Fruit fly (Drosophila melanogaster) whole organism, embryonic: ENCODE measurements around the gene Spn100A.

Experiments
- Abd-B ChIP-seq: fragments of 200-800 bp; sonication (Bioruptor generic); optimal IDR thresholded peaks from 2 replicates; lab custom pipeline; 2018; ENCODE audit warnings: missing biosample characterization, mild to moderate bottlenecking, missing genetic modification characterization, moderate library complexity
- Awh ChIP-seq: fragments of 200-800 bp; sonication (Bioruptor generic); IDR thresholded peaks from 2 replicates; pipeline ENCODE4, ENCODE4 v1.3.6; 2022; ENCODE audit warnings: missing biosample characterization, missing genetic modification characterization
- Blimp-1 ChIP-seq: fragments of 200-800 bp; sonication (Bioruptor generic); optimal IDR thresholded peaks from 3 replicates; lab custom pipeline; 2018; ENCODE audit warnings: missing biosample characterization, missing genetic modification characterization, mild to moderate bottlenecking, moderate library complexity, missing genetic modification reagents
- CG12219 ChIP-seq: fragments of 200-800 bp; sonication (Bioruptor generic); optimal IDR thresholded peaks from 3 replicates; lab custom pipeline; 2018; ENCODE audit warnings: missing biosample characterization, mild to moderate bottlenecking, missing genetic modification characterization
- CG12391 ChIP-seq: fragments of 200-800 bp; sonication (Bioruptor generic); optimal IDR thresholded peaks from 3 replicates; lab custom pipeline; 2018; ENCODE audit warnings: missing biosample characterization, mild to moderate bottlenecking, missing genetic modification characterization, moderate library complexity
- CG12769 ChIP-seq: fragments of 200-800 bp; sonication (Bioruptor generic); optimal IDR thresholded peaks from 2 replicates; lab custom pipeline; 2019; ENCODE audit warnings: missing biosample characterization, mild to moderate bottlenecking, missing genetic modification characterization, moderate library complexity
- CG13424 ChIP-seq: fragments of 200-800 bp; sonication (Bioruptor generic); optimal IDR thresholded peaks from 2 replicates; lab custom pipeline; 2019; ENCODE audit warnings: missing biosample characterization, mild to moderate bottlenecking, missing genetic modification characterization, moderate library complexity
- CG14050 ChIP-seq: fragments of 200-800 bp; sonication (Bioruptor generic); IDR thresholded peaks from 3 replicates; pipeline ENCODE4 v1.3.6; 2022; ENCODE audit warnings: missing biosample characterization, missing genetic modification characterization
- CG14710 ChIP-seq: fragments of 200-800 bp; sonication (Bioruptor generic); optimal IDR thresholded peaks from 3 replicates; lab custom pipeline; 2019; ENCODE audit warnings: missing biosample characterization, mild to moderate bottlenecking, missing genetic modification characterization, moderate library complexity
- CG17328 ChIP-seq: fragments of 200-800 bp; sonication (Bioruptor generic); IDR thresholded peaks from 2 replicates; pipeline ENCODE4 v1.3.6; 2022; ENCODE audit warnings: missing biosample characterization, missing genetic modification characterization
- CG17359 ChIP-seq: fragments of 200-800 bp; sonication (Bioruptor generic); optimal IDR thresholded peaks from 3 replicates; lab custom pipeline; 2018; ENCODE audit warnings: missing biosample characterization, mild to moderate bottlenecking, missing genetic modification characterization, moderate library complexity
- CG30020 ChIP-seq: fragments of 200-800 bp; optimal IDR thresholded peaks from 2 replicates; lab custom pipeline; 2019; ENCODE audit warnings: missing biosample characterization, mild to moderate bottlenecking, missing genetic modification characterization, moderate library complexity
- CG3407 ChIP-seq: fragments of 200-800 bp; sonication (Bioruptor generic); optimal IDR thresholded peaks from 2 replicates; lab custom pipeline; 2018; ENCODE audit warnings: missing biosample characterization, mild to moderate bottlenecking, missing genetic modification characterization
- CG7786 ChIP-seq: fragments of 200-800 bp; sonication (Bioruptor generic); optimal IDR thresholded peaks from 2 replicates; lab custom pipeline; 2016; ENCODE audit warnings: missing biosample characterization, missing genetic modification characterization
- CG7839 ChIP-seq: fragments of 200-800 bp; sonication (Bioruptor generic); optimal IDR thresholded peaks from 3 replicates; lab custom pipeline; 2018; ENCODE audit warnings: missing biosample characterization, mild to moderate bottlenecking, missing genetic modification characterization, moderate library complexity
- CG8290 ChIP-seq, 3 experiments: fragments of 200-800 bp; sonication (Bioruptor generic); optimal IDR thresholded peaks; 2 replicates each; lab custom pipeline; 2016 to 2019; ENCODE audit warnings: missing biosample characterization in 3 of 3, missing genetic modification characterization in 3 of 3, mild to moderate bottlenecking in 2 of 3, moderate library complexity in 1 of 3
- CG8765 ChIP-seq: fragments of 200-800 bp; sonication (Bioruptor generic); IDR thresholded peaks from 2 replicates; pipeline ENCODE4 v1.3.6; 2022; ENCODE audit warnings: missing biosample characterization, missing genetic modification characterization
- CG9727 ChIP-seq: fragments of 200-800 bp; sonication (Bioruptor generic); optimal IDR thresholded peaks from 3 replicates; lab custom pipeline; 2017; ENCODE audit warnings: missing biosample characterization, mild to moderate bottlenecking, missing genetic modification characterization
- CTCF ChIP-seq: fragments of 200-800 bp; sonication (Bioruptor generic); optimal IDR thresholded peaks from 2 replicates; lab custom pipeline; 2017; ENCODE audit warnings: missing biosample characterization, mild to moderate bottlenecking, missing genetic modification characterization, moderate library complexity
- D19A ChIP-seq: fragments of 200-800 bp; optimal IDR thresholded peaks from 3 replicates; lab custom pipeline; 2019; ENCODE audit warnings: missing biosample characterization, mild to moderate bottlenecking, missing genetic modification characterization, moderate library complexity
- Gug ChIP-seq: fragments of 200-800 bp; sonication (Bioruptor generic); IDR thresholded peaks from 4 replicates; pipeline ENCODE4 v1.3.6; 2022; ENCODE audit warnings: missing biosample characterization, missing genetic modification characterization
- HLH3B ChIP-seq: fragments of 200-800 bp; sonication (Bioruptor generic); IDR thresholded peaks from 2 replicates; pipeline ENCODE4 v1.3.6; 2022; ENCODE audit warnings: missing biosample characterization, missing genetic modification characterization
- HLHmδ ChIP-seq: fragments of 200-800 bp; sonication (Bioruptor generic); optimal IDR thresholded peaks from 2 replicates; lab custom pipeline; 2018; ENCODE audit warnings: missing biosample characterization, mild to moderate bottlenecking, missing genetic modification characterization, moderate library complexity
- Jarid2 ChIP-seq: fragments of 200-800 bp; sonication (Bioruptor generic); optimal IDR thresholded peaks from 3 replicates; lab custom pipeline; 2017; ENCODE audit warnings: mild to moderate bottlenecking, missing biosample characterization, missing genetic modification reagents, missing genetic modification characterization
- Nf-YC ChIP-seq: fragments of 200-800 bp; optimal IDR thresholded peaks from 3 replicates; lab custom pipeline; 2019; ENCODE audit warnings: missing biosample characterization, mild to moderate bottlenecking, missing genetic modification characterization, moderate library complexity
- Opbp ChIP-seq: fragments of 200-800 bp; sonication (Bioruptor generic); IDR thresholded peaks from 3 replicates; pipeline ENCODE4 v1.3.6; 2022; ENCODE audit warnings: missing biosample characterization, missing genetic modification characterization; ENCODE audit not compliant: partially characterized antibody
- Sox102F ChIP-seq: fragments of 200-800 bp; sonication (Bioruptor generic); optimal IDR thresholded peaks from 2 replicates; lab custom pipeline; 2018; ENCODE audit warnings: missing biosample characterization, mild to moderate bottlenecking, missing genetic modification characterization, moderate library complexity
- Sry-β ChIP-seq: fragments of 200-800 bp; sonication (Bioruptor generic); optimal IDR thresholded peaks from 2 replicates; lab custom pipeline; 2018; ENCODE audit warnings: missing biosample characterization, mild to moderate bottlenecking, missing genetic modification characterization, moderate library complexity
- abd-A ChIP-seq: fragments of 200-800 bp; sonication (Bioruptor generic); optimal IDR thresholded peaks from 3 replicates; lab custom pipeline; 2019; ENCODE audit warnings: missing biosample characterization, mild to moderate bottlenecking, missing genetic modification characterization, moderate library complexity
- ac ChIP-seq: fragments of 200-800 bp; sonication (Bioruptor generic); optimal IDR thresholded peaks from 3 replicates; lab custom pipeline; 2017; ENCODE audit warnings: missing biosample characterization, mild to moderate bottlenecking, missing genetic modification characterization
- ara ChIP-seq: fragments of 200-800 bp; sonication (Bioruptor generic); IDR thresholded peaks from 2 replicates; pipeline ENCODE4 v1.3.6; 2022; ENCODE audit warnings: missing biosample characterization, missing genetic modification characterization
- chn ChIP-seq: fragments of 200-800 bp; sonication (Bioruptor generic); optimal IDR thresholded peaks from 2 replicates; lab custom pipeline; 2016; ENCODE audit warnings: missing biosample characterization, missing genetic modification characterization
- exex ChIP-seq: fragments of 200-800 bp; sonication (Bioruptor generic); optimal IDR thresholded peaks from 4 replicates; lab custom pipeline; 2018; ENCODE audit warnings: missing biosample characterization, mild to moderate bottlenecking, missing genetic modification characterization, moderate library complexity
- fd96Cb ChIP-seq: fragments of 200-800 bp; sonication (Bioruptor generic); optimal IDR thresholded peaks from 2 replicates; lab custom pipeline; 2018; ENCODE audit warnings: missing biosample characterization, mild to moderate bottlenecking, missing genetic modification characterization, moderate library complexity
- fu2 ChIP-seq: fragments of 200-800 bp; sonication (Bioruptor generic); optimal IDR thresholded peaks from 2 replicates; lab custom pipeline; 2016; ENCODE audit warnings: missing biosample characterization, missing genetic modification characterization
- kay ChIP-seq: fragments of 200-800 bp; sonication (Bioruptor generic); optimal IDR thresholded peaks from 2 replicates; lab custom pipeline; 2016; ENCODE audit warnings: missing biosample characterization, missing genetic modification characterization
- klu ChIP-seq: fragments of 200-800 bp; sonication (Bioruptor generic); IDR thresholded peaks from 2 replicates; pipeline ENCODE4 v1.3.6; 2022; ENCODE audit warnings: missing biosample characterization, missing genetic modification characterization
- lab ChIP-seq: fragments of 200-800 bp; sonication (Bioruptor generic); optimal IDR thresholded peaks from 3 replicates; lab custom pipeline; 2017; ENCODE audit warnings: missing biosample characterization, missing genetic modification characterization, mild to moderate bottlenecking, moderate library complexity, missing genetic modification reagents
- mam ChIP-seq: fragments of 200-800 bp; sonication (Bioruptor generic); optimal IDR thresholded peaks from 3 replicates; lab custom pipeline; 2016; ENCODE audit warnings: missing biosample characterization, missing genetic modification characterization
- otp ChIP-seq: fragments of 200-800 bp; sonication (Bioruptor generic); IDR thresholded peaks from 3 replicates; pipeline ENCODE4, ENCODE4 v1.3.6; 2022; ENCODE audit warnings: missing biosample characterization, missing genetic modification characterization
- pan ChIP-seq, 4 experiments: fragments of >200 bp in 3 of 4; fragments of 200-800 bp in 1 of 4; sonication (Bioruptor generic) in 1 of 4; optimal IDR thresholded peaks in 3 of 4; IDR thresholded peaks in 1 of 4; 2 replicates each; pipeline versions ENCODE4 v1.3.6 to Lab custom; 2017 to 2022; ENCODE audit warnings: missing biosample characterization in 2 of 4, missing genetic modification characterization in 2 of 4, mixed read lengths in 1 of 4
- phol ChIP-seq: fragments of 200-800 bp; sonication (Bioruptor generic); optimal IDR thresholded peaks from 3 replicates; lab custom pipeline; 2018; ENCODE audit warnings: missing biosample characterization, mild to moderate bottlenecking, missing genetic modification characterization, moderate library complexity
- psq ChIP-seq: fragments of 200-800 bp; sonication (Bioruptor generic); optimal IDR thresholded peaks from 2 replicates; lab custom pipeline; 2017; ENCODE audit warnings: missing biosample characterization, missing genetic modification characterization
- sc ChIP-seq, 3 experiments: fragments of >200 bp in 2 of 3; fragments of 200-800 bp in 1 of 3; sonication (Bioruptor generic) in 1 of 3; optimal IDR thresholded peaks; 2 replicates in 2 of 3; 3 replicates in 1 of 3; lab custom pipeline; 2017; ENCODE audit warnings: mild to moderate bottlenecking in 1 of 3, missing biosample characterization in 1 of 3, missing genetic modification characterization in 1 of 3, missing genetic modification reagents in 1 of 3
- sens ChIP-seq: fragments of 200-800 bp; sonication (Bioruptor generic); peaks from one replicate; lab custom pipeline; 2016; ENCODE audit warnings: missing biosample characterization, missing genetic modification characterization
- trh ChIP-seq: fragments of 200-800 bp; sonication (Bioruptor generic); optimal IDR thresholded peaks from 2 replicates; lab custom pipeline; 2016; ENCODE audit warnings: missing biosample characterization, missing genetic modification characterization
- unpg ChIP-seq: fragments of 200-800 bp; sonication (Bioruptor generic); optimal IDR thresholded peaks from 3 replicates; lab custom pipeline; 2018; ENCODE audit warnings: missing biosample characterization, mild to moderate bottlenecking, missing genetic modification characterization, moderate library complexity
- zf30C ChIP-seq: fragments of 200-800 bp; sonication (Bioruptor generic); optimal IDR thresholded peaks from 3 replicates; lab custom pipeline; 2018; ENCODE audit warnings: missing biosample characterization, mild to moderate bottlenecking, missing genetic modification characterization
- zfh1 ChIP-seq: fragments of 200-800 bp; sonication (Bioruptor generic); IDR thresholded peaks from 3 replicates; pipeline ENCODE4 v1.3.6; 2022; ENCODE audit warnings: missing biosample characterization, missing genetic modification characterization

Gene Spn100A

dm6 chr3R:30718442-30718841, 28.0 kb downstream of the Spn100A start (continued):
- TF ChIP-seq CG7786 (GFP tag; lab: Kevin White, UChicago) (no peak), Awh (GFP tag; lab: Robert Waterston, UW) (peak; percentile 44; the same call in 1 of the 2 replicates), abd-A (tag; lab: Kevin White, UChicago) (no peak), psq (GFP tag; lab: Kevin White, UChicago) (no peak), CG12769 (tag; lab: Kevin White, UChicago) (peak; percentile 5), trh (GFP tag; lab: Kevin White, UChicago) (no peak), lab (GFP tag; lab: Kevin White, UChicago) (peak; percentile 51), ara (GFP tag; lab: Robert Waterston, UW) (peak; percentile 53; the same call in 1 of the 2 replicates), CG17328 (peak; percentile 50), zfh1 (peak; percentile 81), Opbp (no peak), D19A (tag; lab: Kevin White, UChicago) (peak; percentile 32), mam (GFP tag; lab: Kevin White, UChicago) (no peak), kay (GFP tag; lab: Kevin White, UChicago) (no peak), CG8290 (GFP tag; optimal IDR thresholded peaks at IDR 0.05; lab: Kevin White, UChicago) (no peak), CG8290 (tag; optimal IDR thresholded peaks at IDR 0.05; lab: Kevin White, UChicago) (peak in 1 of 2 experiments; percentile 51), exex (no peak), CG9727 (peak; percentile 10), HLH3B (GFP tag; lab: Robert Waterston, UW) (peak; percentile 30; the same call in 1 of the 2 replicates), CG7839 (tag; lab: Kevin White, UChicago) (peak; percentile 30), Sox102F (GFP tag; lab: Kevin White, UChicago) (peak; percentile 43), otp (GFP tag; lab: Robert Waterston, UW) (0 out of 3 replicates have a peak, but pooled peaks have one; percentile 46), Gug (GFP tag; lab: Robert Waterston, UW) (0 out of 4 replicates have a peak, but pooled peaks have one; percentile 6), zf30C (no peak), CG17359 (tag; lab: Kevin White, UChicago) (peak; percentile 45), unpg (GFP tag; lab: Kevin White, UChicago) (peak; percentile 16), fu2 (GFP tag; lab: Kevin White, UChicago) (no peak), CG14050 (GFP tag; lab: Robert Waterston, UW) (0 out of 3 replicates have a peak, but pooled peaks have one; percentile 20), Jarid2 (no peak), CG13424 (tag; lab: Kevin White, UChicago) (peak; percentile 8), Abd-B (GFP tag; lab: Kevin White, UChicago) (no peak), ac (no peak), CG30020 (no peak), Nf-YC (tag; lab: Kevin White, UChicago) (no peak), klu (GFP tag; lab: Robert Waterston, UW) (no peak), pan (optimal IDR thresholded peaks at IDR 0.05; lab: Kevin White, UChicago) (no peak), pan (GFP tag; optimal IDR thresholded peaks at IDR 0.05 in 1 of 2, IDR thresholded peaks at IDR 0.05 in 1 of 2) (peak in 1 of 2 experiments; percentile 15), CG8765 (no peak), CG12219 (GFP tag; lab: Kevin White, UChicago) (peak; percentile 8), sc (optimal IDR thresholded peaks at IDR 0.05; lab: Kevin White, UChicago) (no peak), sc (GFP tag; optimal IDR thresholded peaks at IDR 0.05; lab: Kevin White, UChicago) (peak; percentile 8), phol (tag; lab: Kevin White, UChicago) (peak; percentile 17), HLHmδ (GFP tag; lab: Kevin White, UChicago) (no peak), CG3407 (GFP tag; lab: Kevin White, UChicago) (peak; percentile 32), CG12391 (tag; lab: Kevin White, UChicago) (peak; percentile 22), Sry-β (GFP tag; lab: Kevin White, UChicago) (no peak), fd96Cb (tag; lab: Kevin White, UChicago) (peak; percentile 19), Blimp-1 (GFP tag; lab: Kevin White, UChicago) (peak; percentile 41), CTCF (GFP tag; lab: Kevin White, UChicago) (no peak), chn (no peak), sens (GFP tag; lab: Kevin White, UChicago) (peak; percentile 77), CG14710 (tag; lab: Kevin White, UChicago) (peak; percentile 14)
